Fruit fly (Drosophila melanogaster) whole organism, prepupa: Measurements from ENCODE around the gene CG6481.
A peak's percentile ranks its signal among the peaks of the same experiment; 100 is the strongest.

Source experiments
- Blimp-1 ChIP-seq: fragments of 200-800 bp; sonication (Bioruptor generic); optimal IDR thresholded peaks from 3 replicates; lab custom pipeline; 2017; ENCODE audit warnings: missing biosample characterization, missing genetic modification characterization, mild to moderate bottlenecking, moderate library complexity, missing genetic modification reagents
- CG10631 ChIP-seq: fragments of 200-800 bp; sonication (Bioruptor generic); optimal IDR thresholded peaks from 2 replicates; lab custom pipeline; 2016; ENCODE audit warnings: missing biosample characterization, missing genetic modification characterization
- CG10669 ChIP-seq: fragments of 200-800 bp; sonication (Bioruptor generic); optimal IDR thresholded peaks from 3 replicates; lab custom pipeline; 2018; ENCODE audit warnings: missing biosample characterization, mild to moderate bottlenecking, missing genetic modification characterization, moderate library complexity
- CG11294 ChIP-seq: fragments of 200-800 bp; sonication (Bioruptor generic); IDR thresholded peaks from 2 replicates; pipeline ENCODE4 v1.3.6; 2022; ENCODE audit warnings: missing biosample characterization, missing genetic modification characterization
- CG11762 ChIP-seq: fragments of 200-800 bp; sonication (Bioruptor generic); optimal IDR thresholded peaks from 3 replicates; lab custom pipeline; 2016; ENCODE audit warnings: missing biosample characterization, missing genetic modification characterization; ENCODE audit not compliant: insufficient read depth
- CG11902 ChIP-seq: fragments of 200-800 bp; sonication (Bioruptor generic); optimal IDR thresholded peaks from 3 replicates; lab custom pipeline; 2016; ENCODE audit warnings: missing biosample characterization, missing genetic modification characterization
- CG15336 ChIP-seq: fragments of 200-800 bp; sonication (Bioruptor generic); IDR thresholded peaks from 2 replicates; pipeline ENCODE4 v1.3.6; 2022; ENCODE audit warnings: missing biosample characterization, missing genetic modification characterization
- CG1621 ChIP-seq: fragments of 200-800 bp; sonication (Bioruptor generic); optimal IDR thresholded peaks from 3 replicates; lab custom pipeline; 2018; ENCODE audit warnings: missing biosample characterization, mild to moderate bottlenecking, missing genetic modification characterization
- CG16779 ChIP-seq: fragments of 200-800 bp; sonication (Bioruptor generic); optimal IDR thresholded peaks from 3 replicates; lab custom pipeline; 2017; ENCODE audit warnings: missing biosample characterization, mild to moderate bottlenecking, missing genetic modification characterization
- CG3032 ChIP-seq: fragments of 200-800 bp; optimal IDR thresholded peaks from 2 replicates; lab custom pipeline; 2019; ENCODE audit warnings: missing biosample characterization, mild to moderate bottlenecking, missing genetic modification characterization, moderate library complexity
- CG31627 ChIP-seq: fragments of 200-800 bp; sonication (Bioruptor generic); optimal IDR thresholded peaks from 3 replicates; lab custom pipeline; 2016; ENCODE audit warnings: missing biosample characterization, missing genetic modification characterization
- CG3919 ChIP-seq: fragments of 200-800 bp; sonication (Bioruptor generic); optimal IDR thresholded peaks from 3 replicates; lab custom pipeline; 2016; ENCODE audit warnings: missing biosample characterization, missing genetic modification characterization
- CG4318 ChIP-seq: fragments of 200-800 bp; sonication (Bioruptor generic); optimal IDR thresholded peaks from 3 replicates; lab custom pipeline; 2017; ENCODE audit warnings: missing biosample characterization, mild to moderate bottlenecking, missing genetic modification characterization
- CG6163 ChIP-seq: fragments of 200-800 bp; sonication (Bioruptor generic); IDR thresholded peaks from 3 replicates; pipeline ENCODE4 v1.3.6; 2022; ENCODE audit warnings: missing biosample characterization, missing genetic modification characterization
- CG6808 ChIP-seq: fragments of 200-800 bp; sonication (Bioruptor generic); optimal IDR thresholded peaks from 3 replicates; lab custom pipeline; 2017; ENCODE audit warnings: missing biosample characterization, missing genetic modification characterization, mild to moderate bottlenecking, moderate library complexity, missing genetic modification reagents
- CG7368 ChIP-seq: fragments of 200-800 bp; sonication (Bioruptor generic); optimal IDR thresholded peaks from 3 replicates; lab custom pipeline; 2016; ENCODE audit warnings: missing biosample characterization, missing genetic modification characterization
- CG8119 ChIP-seq: fragments of 200-800 bp; sonication (Bioruptor generic); IDR thresholded peaks from 3 replicates; pipeline ENCODE4 v1.3.6; 2022; ENCODE audit warnings: missing biosample characterization, missing genetic modification characterization
- CG8319 ChIP-seq: fragments of 200-800 bp; sonication (Bioruptor generic); optimal IDR thresholded peaks from 3 replicates; lab custom pipeline; 2016; ENCODE audit warnings: missing biosample characterization, missing genetic modification characterization
- CG8632 ChIP-seq: fragments of 200-800 bp; sonication (Bioruptor generic); optimal IDR thresholded peaks from 3 replicates; lab custom pipeline; 2016; ENCODE audit warnings: missing biosample characterization, missing genetic modification characterization
- CG9139 ChIP-seq: fragments of 200-800 bp; sonication (Bioruptor generic); optimal IDR thresholded peaks from 3 replicates; lab custom pipeline; 2017; ENCODE audit warnings: missing biosample characterization, mild to moderate bottlenecking, missing genetic modification characterization
- Eip75B ChIP-seq: fragments of 200-800 bp; sonication (Bioruptor generic); optimal IDR thresholded peaks from 3 replicates; lab custom pipeline; 2016; ENCODE audit warnings: missing biosample characterization, missing genetic modification characterization
- Eip78C ChIP-seq: fragments of 200-800 bp; sonication (Bioruptor generic); peaks from one replicate; lab custom pipeline; 2016; ENCODE audit warnings: missing biosample characterization, missing genetic modification characterization
- Eip93F ChIP-seq: fragments of 200-800 bp; sonication (Bioruptor generic); optimal IDR thresholded peaks from 2 replicates; lab custom pipeline; 2016; ENCODE audit warnings: missing biosample characterization, mild to moderate bottlenecking, missing genetic modification characterization
- Ets96B ChIP-seq: fragments of 200-800 bp; optimal IDR thresholded peaks from 2 replicates; lab custom pipeline; 2019; ENCODE audit warnings: missing biosample characterization, mild to moderate bottlenecking, missing genetic modification characterization, moderate library complexity
- Hr38 ChIP-seq: sonication (Bioruptor generic); optimal IDR thresholded peaks from 2 replicates; lab custom pipeline; 2016; ENCODE audit warnings: missing biosample characterization, missing genetic modification characterization
- Hr39 ChIP-seq: fragments of 200-800 bp; sonication (Bioruptor generic); optimal IDR thresholded peaks from 2 replicates; lab custom pipeline; 2016; ENCODE audit warnings: missing biosample characterization, missing genetic modification characterization
- Hr4 ChIP-seq: fragments of 200-800 bp; sonication (Bioruptor generic); optimal IDR thresholded peaks from 3 replicates; lab custom pipeline; 2016; ENCODE audit warnings: missing biosample characterization, missing genetic modification characterization
- Lpt ChIP-seq: fragments of 200-800 bp; sonication (Bioruptor generic); optimal IDR thresholded peaks from 3 replicates; lab custom pipeline; 2016; ENCODE audit warnings: missing biosample characterization, missing genetic modification characterization
- Met ChIP-seq: fragments of 200-800 bp; sonication (Bioruptor generic); optimal IDR thresholded peaks from 3 replicates; lab custom pipeline; 2016; ENCODE audit warnings: missing biosample characterization, missing genetic modification characterization
- OdsH ChIP-seq: fragments of 200-800 bp; sonication (Bioruptor generic); optimal IDR thresholded peaks from 3 replicates; lab custom pipeline; 2016; ENCODE audit warnings: missing biosample characterization, missing genetic modification characterization
- Smox ChIP-seq: fragments of 200-800 bp; sonication (Bioruptor generic); optimal IDR thresholded peaks from 3 replicates; lab custom pipeline; 2016; ENCODE audit warnings: missing biosample characterization, missing genetic modification characterization
- Sox102F ChIP-seq: fragments of 200-800 bp; sonication (Bioruptor generic); optimal IDR thresholded peaks from 2 replicates; lab custom pipeline; 2016; ENCODE audit warnings: missing biosample characterization, mild to moderate bottlenecking, missing genetic modification characterization
- Sox15 ChIP-seq: fragments of 200-800 bp; sonication (Bioruptor generic); optimal IDR thresholded peaks from 3 replicates; lab custom pipeline; 2016; ENCODE audit warnings: missing biosample characterization, missing genetic modification characterization
- achi ChIP-seq: fragments of 200-800 bp; sonication (Bioruptor generic); optimal IDR thresholded peaks from 3 replicates; lab custom pipeline; 2016; ENCODE audit warnings: missing biosample characterization, missing genetic modification characterization
- acj6 ChIP-seq: fragments of 200-800 bp; sonication (Bioruptor generic); optimal IDR thresholded peaks from 3 replicates; lab custom pipeline; 2016; ENCODE audit warnings: missing biosample characterization, missing genetic modification characterization
- cyc ChIP-seq: fragments of 200-800 bp; sonication (Bioruptor generic); optimal IDR thresholded peaks from 3 replicates; lab custom pipeline; 2016; ENCODE audit warnings: missing biosample characterization, missing genetic modification characterization
- eg ChIP-seq: fragments of 200-800 bp; sonication (Bioruptor generic); IDR thresholded peaks from 3 replicates; pipeline ENCODE4 v1.3.6; 2022; ENCODE audit warnings: missing biosample characterization, missing genetic modification characterization
- esn ChIP-seq: fragments of 200-800 bp; sonication (Bioruptor generic); optimal IDR thresholded peaks from 2 replicates; lab custom pipeline; 2016; ENCODE audit warnings: missing biosample characterization, mild to moderate bottlenecking, missing genetic modification characterization, moderate library complexity
- fd85E ChIP-seq: fragments of 200-800 bp; sonication (Bioruptor generic); optimal IDR thresholded peaks from 3 replicates; lab custom pipeline; 2016; ENCODE audit warnings: missing biosample characterization, missing genetic modification characterization
- fkh ChIP-seq: fragments of 200-800 bp; sonication (Bioruptor generic); optimal IDR thresholded peaks from 3 replicates; lab custom pipeline; 2017; ENCODE audit warnings: missing biosample characterization, mild to moderate bottlenecking, missing genetic modification characterization, moderate library complexity
- lz ChIP-seq: fragments of 200-800 bp; sonication (Bioruptor generic); optimal IDR thresholded peaks from 3 replicates; lab custom pipeline; 2016; ENCODE audit warnings: missing biosample characterization, missing genetic modification characterization
- net ChIP-seq: fragments of 200-800 bp; sonication (Bioruptor generic); optimal IDR thresholded peaks from 3 replicates; lab custom pipeline; 2016; ENCODE audit warnings: missing biosample characterization, missing genetic modification characterization
- salr ChIP-seq, 2 experiments: fragments of 200-800 bp; sonication (Bioruptor generic); optimal IDR thresholded peaks; 3 replicates each; lab custom pipeline; 2016 to 2018; ENCODE audit warnings: missing biosample characterization in 2 of 2, missing genetic modification characterization in 2 of 2, mild to moderate bottlenecking in 1 of 2
- spab ChIP-seq: fragments of 200-800 bp; sonication (Bioruptor generic); optimal IDR thresholded peaks from 2 replicates; lab custom pipeline; 2017; ENCODE audit warnings: missing biosample characterization, mild to moderate bottlenecking, missing genetic modification characterization, missing genetic modification reagents
- ss ChIP-seq, 2 experiments: fragments of 200-800 bp; sonication (Bioruptor generic); optimal IDR thresholded peaks; 2 replicates in 1 of 2; 3 replicates in 1 of 2; lab custom pipeline; 2017 to 2018; ENCODE audit warnings: mild to moderate bottlenecking in 2 of 2, missing biosample characterization in 2 of 2, missing genetic modification characterization in 2 of 2, moderate library complexity in 1 of 2
- svp ChIP-seq: fragments of 200-800 bp; sonication (Bioruptor generic); peaks from one replicate; lab custom pipeline; 2016; ENCODE audit warnings: missing biosample characterization, missing genetic modification characterization
- topi ChIP-seq: fragments of 200-800 bp; sonication (Bioruptor generic); optimal IDR thresholded peaks from 3 replicates; lab custom pipeline; 2016; ENCODE audit warnings: missing biosample characterization, missing genetic modification characterization

The CG6481 gene

DNA sequence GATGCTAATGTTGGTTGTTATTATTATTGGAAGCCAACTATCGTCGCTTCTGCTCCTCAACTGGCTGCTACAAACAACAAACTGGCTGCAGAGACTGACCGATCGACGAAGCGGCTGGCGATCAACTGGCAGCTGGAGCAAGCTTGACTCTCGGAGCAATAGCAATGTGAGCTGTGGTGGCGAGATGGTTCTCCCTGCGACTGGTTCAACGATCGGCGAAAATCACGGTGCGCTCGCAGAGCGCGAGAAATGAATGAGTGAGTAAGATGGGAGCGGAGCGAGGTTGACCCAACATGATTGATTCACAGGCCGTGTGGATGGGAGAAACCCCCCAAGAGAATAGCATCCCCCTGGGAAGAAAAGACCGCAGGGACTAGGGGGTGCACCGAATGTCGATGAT lies 32.7 kb downstream of the CG6481 start, which contains the start of gene CG15046 (continued):
- no peak for TF ChIP-seq CG9139 (GFP tag; lab: Kevin White, UChicago)
- no peak for TF ChIP-seq CG3919 (GFP tag; lab: Kevin White, UChicago)
- TF ChIP-seq Eip75B (GFP tag; lab: Kevin White, UChicago) = no peak
- TF ChIP-seq eg (GFP tag; lab: Robert Waterston, UW) = 0 out of 3 replicates have a peak, but pooled peaks have one; percentile 18
- no peak for TF ChIP-seq Eip93F (GFP tag; lab: Kevin White, UChicago)
- no peak for TF ChIP-seq achi (GFP tag; lab: Kevin White, UChicago)
- TF ChIP-seq CG11902 (GFP tag; lab: Kevin White, UChicago) = no peak
- peak; percentile 55; the same call in 1 of the 3 replicates for TF ChIP-seq CG6163 (GFP tag; lab: Robert Waterston, UW)
- TF ChIP-seq Sox102F (GFP tag; lab: Kevin White, UChicago) = no peak
- TF ChIP-seq CG3032 (tag; lab: Kevin White, UChicago) = no peak
- peak; percentile 56 for TF ChIP-seq svp (GFP tag; lab: Kevin White, UChicago)
- no peak for TF ChIP-seq Met
- no peak for TF ChIP-seq fkh
- no peak for TF ChIP-seq lz
- TF ChIP-seq Lpt = no peak
- no peak for TF ChIP-seq cyc (GFP tag; lab: Kevin White, UChicago)
- peak; percentile 15 for TF ChIP-seq CG1621
- no peak for TF ChIP-seq CG8632 (GFP tag; lab: Kevin White, UChicago)
- no peak for TF ChIP-seq CG4318 (GFP tag; lab: Kevin White, UChicago)
- TF ChIP-seq Hr39 (GFP tag; lab: Kevin White, UChicago) = no peak
- no peak for TF ChIP-seq topi (GFP tag; lab: Kevin White, UChicago)
- no peak for TF ChIP-seq Hr38
- TF ChIP-seq CG8119 (GFP tag; lab: Robert Waterston, UW) = no peak
- TF ChIP-seq CG15336 = peak; percentile 51; the same call in 1 of the 2 replicates

DNA sequence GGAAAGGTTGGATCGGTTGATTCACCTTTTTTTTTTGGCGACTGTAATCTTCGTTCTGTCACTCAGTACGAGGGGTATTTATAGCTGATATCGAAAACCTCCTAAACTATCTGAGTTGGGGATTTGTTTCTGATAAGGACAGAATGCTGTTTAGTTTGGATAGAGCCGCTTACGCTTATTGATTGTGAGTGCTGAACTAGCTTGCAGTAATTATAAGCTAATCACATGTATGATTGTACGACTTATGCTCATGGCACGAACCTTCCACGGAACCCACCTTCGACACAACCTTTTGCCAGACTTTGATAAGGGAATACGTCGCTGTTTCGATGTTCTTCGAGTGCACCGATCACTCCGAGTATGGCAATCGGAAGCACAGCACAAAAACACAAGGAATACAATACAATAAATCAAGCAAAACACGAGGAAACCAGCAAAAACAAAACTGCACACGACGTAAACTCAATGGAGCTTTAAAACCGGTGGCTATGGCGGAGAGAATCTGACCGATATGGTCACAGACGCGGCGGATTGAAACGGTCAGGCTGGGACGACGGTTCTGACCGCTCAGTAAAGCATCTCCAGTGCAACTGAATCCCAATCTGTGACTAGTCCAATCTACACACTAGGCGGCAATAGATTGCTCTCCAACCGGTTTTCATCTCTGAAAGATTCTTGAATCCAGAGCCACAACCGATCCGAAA lies 35.7 kb downstream of the CG6481 start, which contains the start of gene psh:
Gene psh, minus strand, starts transcription at position 566 of the 704 bp plus-strand sequence.
- TF ChIP-seq Sox15 (GFP tag; lab: Kevin White, UChicago) (no peak), topi (GFP tag; lab: Kevin White, UChicago) (no peak), CG11762 (GFP tag; lab: Kevin White, UChicago) (no peak), CG6163 (GFP tag; lab: Robert Waterston, UW) (no peak), CG3032 (tag; lab: Kevin White, UChicago) (no peak), Blimp-1 (no peak), eg (GFP tag; lab: Robert Waterston, UW) (no peak), Met (no peak), Smox (GFP tag; lab: Kevin White, UChicago) (no peak), Hr38 (no peak), achi (GFP tag; lab: Kevin White, UChicago) (no peak), CG11294 (no peak; the same call in 1 of the 2 replicates), Eip75B (GFP tag; lab: Kevin White, UChicago) (peak; percentile 21), OdsH (GFP tag; lab: Kevin White, UChicago) (no peak), spab (GFP tag; lab: Kevin White, UChicago) (no peak), ss (GFP tag; optimal IDR thresholded peaks at IDR 0.05; lab: Kevin White, UChicago) (no peak), Ets96B (tag; lab: Kevin White, UChicago) (no peak), CG6808 (GFP tag; lab: Kevin White, UChicago) (peak; percentile 13), CG10631 (GFP tag; lab: Kevin White, UChicago) (no peak), CG4318 (GFP tag; lab: Kevin White, UChicago) (no peak), esn (peak; percentile 17), fd85E (no peak), acj6 (GFP tag; lab: Kevin White, UChicago) (no peak), CG9139 (GFP tag; lab: Kevin White, UChicago) (peak; percentile 20), Eip78C (GFP tag; lab: Kevin White, UChicago) (no peak), Hr4 (GFP tag; lab: Kevin White, UChicago) (peak; percentile 26), CG8632 (GFP tag; lab: Kevin White, UChicago) (no peak), Lpt (no peak), svp (GFP tag; lab: Kevin White, UChicago) (peak; percentile 98), CG8319 (no peak), CG16779 (no peak), CG31627 (GFP tag; lab: Kevin White, UChicago) (no peak), fkh (no peak), CG7368 (GFP tag; lab: Kevin White, UChicago) (no peak), net (GFP tag; lab: Kevin White, UChicago) (peak; percentile 12), salr (GFP tag; optimal IDR thresholded peaks at IDR 0.05; lab: Kevin White, UChicago) (no peak), lz (no peak), Eip93F (GFP tag; lab: Kevin White, UChicago) (no peak), CG10669 (no peak), CG3919 (GFP tag; lab: Kevin White, UChicago) (no peak)
